Worm (Caenorhabditis elegans) whole organism, mixed stage, embryonic: ENCODE data around the gene C01G12.5.

ENCODE experiments used
- ceh-83 ChIP-seq: fragments of 200-800 bp; sonication (Bioruptor generic); optimal IDR thresholded peaks from 2 replicates; lab custom pipeline; 2018; ENCODE audit warnings: mild to moderate bottlenecking, missing genetic modification characterization, missing compliant biosample characterization
- elt-1 ChIP-seq: sonication (generic microtip); optimal IDR thresholded peaks from 2 replicates; lab custom pipeline; 2017; ENCODE audit warnings: missing genetic modification characterization, mild to moderate bottlenecking, missing compliant biosample characterization, antibody characterized with exemption, moderate library complexity, borderline replicate concordance; ENCODE audit not compliant: insufficient read depth
- snpc-4 ChIP-seq: fragments of 150-350 bp; optimal IDR thresholded peaks from 2 replicates; lab custom pipeline; 2014; ENCODE audit warnings: missing biosample characterization, missing genetic modification characterization
- unc-120 ChIP-seq: sonication (generic microtip); optimal IDR thresholded peaks from 2 replicates; lab custom pipeline; 2017; ENCODE audit warnings: missing genetic modification characterization, missing compliant biosample characterization; ENCODE audit not compliant: poor library complexity, severe bottlenecking

ce11 chrII:14602735-14603134 lies 15.4 kb upstream of the C01G12.5 start:
- TF ChIP-seq unc-120 (tag; lab: Kevin White, UChicago) (no peak), elt-1 (tag; lab: Kevin White, UChicago) (no peak), ceh-83 (no peak), snpc-4 (no peak)
